Worm (Caenorhabditis elegans) whole organism, L4 larva: ENCODE results near the gene T28D6.4.

Experiments
- D1046.2 ChIP-seq: fragments of 200-800 bp; sonication (Bioruptor generic); IDR thresholded peaks from 2 replicates; pipeline ENCODE4 v1.3.6; 2022; ENCODE audit warnings: missing genetic modification characterization, missing compliant biosample characterization
- F10B5.3 ChIP-seq: sonication (generic microtip); optimal IDR thresholded peaks from 2 replicates; lab custom pipeline; 2016; ENCODE audit warnings: mild to moderate bottlenecking, missing genetic modification characterization, missing compliant biosample characterization
- R02D3.7 ChIP-seq: fragments of 150-350 bp; sonication (generic microtip); optimal IDR thresholded peaks from 3 replicates; lab custom pipeline; 2014; ENCODE audit warnings: missing biosample characterization, missing genetic modification characterization
- T20F7.1 ChIP-seq: fragments of 200-800 bp; sonication (Bioruptor generic); optimal IDR thresholded peaks from 2 replicates; lab custom pipeline; 2018; ENCODE audit warnings: mild to moderate bottlenecking, missing genetic modification characterization, missing compliant biosample characterization
- T26A8.4 ChIP-seq: fragments of 200-800 bp; sonication (Bioruptor generic); IDR thresholded peaks from 2 replicates; pipeline ENCODE4 v1.3.6; 2022; ENCODE audit warnings: missing genetic modification characterization, missing compliant biosample characterization
- Y105C5A.15 ChIP-seq: fragments of 200-800 bp; sonication (Bioruptor generic); IDR thresholded peaks from 2 replicates; pipeline ENCODE4 v1.3.6; 2022; ENCODE audit warnings: missing genetic modification characterization, missing compliant biosample characterization
- Y48G9A.11 ChIP-seq: fragments of 200-800 bp; sonication (Bioruptor generic); IDR thresholded peaks from 2 replicates; pipeline ENCODE4 v1.3.6; 2022; ENCODE audit warnings: missing genetic modification reagents, missing genetic modification characterization, missing compliant biosample characterization
- Y75B8A.6 ChIP-seq: fragments of 200-800 bp; sonication (Bioruptor generic); IDR thresholded peaks from 2 replicates; pipeline ENCODE4 v1.3.6; 2022; ENCODE audit warnings: missing genetic modification reagents, missing genetic modification characterization, missing compliant biosample characterization
- ZK337.2 ChIP-seq: fragments of 200-800 bp; sonication (Bioruptor generic); IDR thresholded peaks from 2 replicates; pipeline ENCODE4 v1.3.6; 2022; ENCODE audit warnings: missing genetic modification reagents, missing genetic modification characterization, missing compliant biosample characterization
- aly-2 ChIP-seq: sonication (generic microtip); optimal IDR thresholded peaks from 2 replicates; lab custom pipeline; 2018; ENCODE audit warnings: missing biosample characterization, missing genetic modification characterization
- ama-1 ChIP-seq: fragments of 150-350 bp; optimal IDR thresholded peaks from 2 replicates; lab custom pipeline; 2014; ENCODE audit warnings: inconsistent platforms, mixed read lengths
- arid-1 ChIP-seq: fragments of 200-800 bp; sonication (Bioruptor generic); conservative IDR thresholded peaks from 2 replicates; pipeline ENCODE4 v1.3.6; 2022; ENCODE audit warnings: missing genetic modification reagents, missing genetic modification characterization, missing compliant biosample characterization
- ceh-32 ChIP-seq: sonication (generic microtip); optimal IDR thresholded peaks from 2 replicates; lab custom pipeline; 2016; ENCODE audit warnings: mild to moderate bottlenecking, missing genetic modification characterization, missing compliant biosample characterization; ENCODE audit not compliant: poor library complexity
- ceh-62 ChIP-seq: sonication (generic microtip); optimal IDR thresholded peaks from 2 replicates; lab custom pipeline; 2017; ENCODE audit warnings: missing biosample characterization, missing genetic modification characterization
- ceh-82 ChIP-seq: sonication (generic microtip); optimal IDR thresholded peaks from 2 replicates; lab custom pipeline; 2017; ENCODE audit warnings: missing biosample characterization, missing genetic modification characterization
- cey-2 ChIP-seq: sonication (generic microtip); optimal IDR thresholded peaks from 3 replicates; lab custom pipeline; 2017; ENCODE audit warnings: missing genetic modification characterization, mild to moderate bottlenecking, missing compliant biosample characterization, antibody characterized with exemption, borderline replicate concordance; ENCODE audit not compliant: insufficient read depth
- ctbp-1 ChIP-seq: fragments of 200-800 bp; sonication (Bioruptor generic); IDR thresholded peaks from 2 replicates; pipeline ENCODE4 v1.3.6; 2022; ENCODE audit warnings: missing genetic modification reagents, missing genetic modification characterization, missing compliant biosample characterization
- daf-16 ChIP-seq, 3 experiments: sonication (generic microtip); optimal IDR thresholded peaks; 2 replicates each; lab custom pipeline; 2016 to 2017; ENCODE audit warnings: missing genetic modification characterization in 3 of 3, missing genetic modification reagents in 3 of 3, mild to moderate bottlenecking in 2 of 3, missing compliant biosample characterization in 2 of 3, missing biosample characterization in 1 of 3, moderate library complexity in 1 of 3
- daf-19 ChIP-seq: fragments of 200-800 bp; sonication (Bioruptor generic); conservative IDR thresholded peaks from 2 replicates; pipeline ENCODE4 v1.3.6; 2022; ENCODE audit warnings: missing genetic modification characterization, missing compliant biosample characterization
- daf-8 ChIP-seq: fragments of 200-800 bp; sonication (Bioruptor generic); IDR thresholded peaks from 2 replicates; pipeline ENCODE4 v1.3.6; 2022; ENCODE audit warnings: missing genetic modification characterization, missing compliant biosample characterization
- dmd-8 ChIP-seq: fragments of 200-800 bp; sonication (Bioruptor generic); IDR thresholded peaks from 2 replicates; pipeline ENCODE4 v1.3.6; 2022; ENCODE audit warnings: missing genetic modification characterization, missing compliant biosample characterization
- dmd-9 ChIP-seq: fragments of 200-800 bp; sonication (Bioruptor generic); IDR thresholded peaks from 2 replicates; pipeline ENCODE4 v1.3.6; 2022; ENCODE audit warnings: missing genetic modification reagents, missing genetic modification characterization, missing compliant biosample characterization
- duxl-1 ChIP-seq: sonication (generic microtip); optimal IDR thresholded peaks from 2 replicates; lab custom pipeline; 2016; ENCODE audit warnings: mild to moderate bottlenecking, missing genetic modification characterization, moderate library complexity, missing compliant biosample characterization; ENCODE audit not compliant: poor library complexity
- dve-1 ChIP-seq: sonication (generic microtip); optimal IDR thresholded peaks from 2 replicates; lab custom pipeline; 2017; ENCODE audit warnings: antibody characterized with exemption, mild to moderate bottlenecking, missing genetic modification characterization, missing compliant biosample characterization; ENCODE audit not compliant: insufficient read depth
- egl-27 ChIP-seq: sonication (generic microtip); optimal IDR thresholded peaks from 3 replicates; lab custom pipeline; 2017; ENCODE audit warnings: missing biosample characterization, missing genetic modification reagents, missing genetic modification characterization
- egl-43 ChIP-seq: fragments of 200-800 bp; sonication (Bioruptor generic); IDR thresholded peaks from 2 replicates; pipeline ENCODE4 v1.3.6; 2022; ENCODE audit warnings: missing genetic modification reagents, missing genetic modification characterization, missing compliant biosample characterization
- fkh-10 ChIP-seq: fragments of 150-350 bp; optimal IDR thresholded peaks from 2 replicates; lab custom pipeline; 2014; ENCODE audit warnings: missing biosample characterization, missing genetic modification reagents, missing genetic modification characterization
- gei-8 ChIP-seq: fragments of 200-800 bp; sonication (Bioruptor generic); optimal IDR thresholded peaks from 2 replicates; lab custom pipeline; 2018; ENCODE audit warnings: mild to moderate bottlenecking, missing genetic modification characterization, missing compliant biosample characterization
- jun-1 ChIP-seq: fragments of 150-350 bp; optimal IDR thresholded peaks from 2 replicates; lab custom pipeline; 2014; ENCODE audit warnings: missing biosample characterization, missing genetic modification reagents, missing genetic modification characterization
- lim-7 ChIP-seq: fragments of 200-800 bp; sonication (Bioruptor generic); IDR thresholded peaks from 2 replicates; pipeline ENCODE4 v1.3.6; 2022; ENCODE audit warnings: missing genetic modification characterization, missing compliant biosample characterization
- lin-1 ChIP-seq: fragments of 200-800 bp; sonication (Bioruptor generic); IDR thresholded peaks from 2 replicates; pipeline ENCODE4 v1.3.6; 2022; ENCODE audit warnings: missing genetic modification reagents, missing genetic modification characterization, missing compliant biosample characterization
- lin-15B ChIP-seq: fragments of 150-350 bp; sonication (generic microtip); optimal IDR thresholded peaks from 3 replicates; lab custom pipeline; 2014; ENCODE audit warnings: missing biosample characterization, missing genetic modification characterization
- lin-29 ChIP-seq: fragments of 200-800 bp; sonication (Bioruptor generic); IDR thresholded peaks from 2 replicates; pipeline ENCODE4 v1.3.6; 2022; ENCODE audit warnings: missing genetic modification reagents, missing genetic modification characterization, missing compliant biosample characterization
- lin-39 ChIP-seq: fragments of 150-350 bp; optimal IDR thresholded peaks from 2 replicates; lab custom pipeline; 2014; ENCODE audit warnings: missing biosample characterization, missing genetic modification reagents, missing genetic modification characterization
- lir-3 ChIP-seq: sonication (generic microtip); optimal IDR thresholded peaks from 2 replicates; lab custom pipeline; 2016; ENCODE audit warnings: mild to moderate bottlenecking, missing genetic modification characterization, missing compliant biosample characterization
- mdt-29 ChIP-seq: fragments of 200-800 bp; sonication (Bioruptor generic); IDR thresholded peaks from 2 replicates; pipeline ENCODE4 v1.3.6; 2022; ENCODE audit warnings: missing genetic modification reagents, missing genetic modification characterization, missing compliant biosample characterization
- mep-1 ChIP-seq: fragments of 150-350 bp; sonication (generic microtip); optimal IDR thresholded peaks from 3 replicates; lab custom pipeline; 2014; ENCODE audit warnings: missing biosample characterization, missing genetic modification characterization
- nhr-102 ChIP-seq: sonication (generic microtip); optimal IDR thresholded peaks from 2 replicates; lab custom pipeline; 2016; ENCODE audit warnings: mild to moderate bottlenecking, missing genetic modification characterization, moderate library complexity, missing compliant biosample characterization
- nhr-237 ChIP-seq: sonication (generic microtip); optimal IDR thresholded peaks from 2 replicates; lab custom pipeline; 2017; ENCODE audit warnings: missing biosample characterization, missing genetic modification characterization
- nhr-28 ChIP-seq: fragments of 150-350 bp; optimal IDR thresholded peaks from 2 replicates; lab custom pipeline; 2014; ENCODE audit warnings: missing biosample characterization, missing genetic modification characterization
- pha-4 ChIP-seq, 2 experiments: fragments of 150-350 bp in 1 of 2; fragments of 200-800 bp in 1 of 2; sonication (Bioruptor generic) in 1 of 2; IDR thresholded peaks in 1 of 2; optimal IDR thresholded peaks in 1 of 2; 2 replicates each; pipeline versions ENCODE4 v1.3.6 to Lab custom; 2014 to 2022; ENCODE audit warnings: missing genetic modification characterization in 2 of 2, missing genetic modification reagents in 2 of 2, missing biosample characterization in 1 of 2, missing compliant biosample characterization in 1 of 2
- pqm-1 ChIP-seq: sonication (generic microtip); optimal IDR thresholded peaks from 2 replicates; lab custom pipeline; 2017; ENCODE audit warnings: missing biosample characterization, missing genetic modification characterization
- rbr-2 ChIP-seq: sonication (generic microtip); optimal IDR thresholded peaks from 2 replicates; lab custom pipeline; 2016; ENCODE audit warnings: missing genotype, missing genetic modification characterization, missing compliant biosample characterization
- saeg-2 ChIP-seq: fragments of 200-800 bp; sonication (Bioruptor generic); IDR thresholded peaks from 2 replicates; pipeline ENCODE4 v1.3.6; 2022; ENCODE audit warnings: missing genetic modification reagents, missing genetic modification characterization, missing compliant biosample characterization
- sdz-12 ChIP-seq: fragments of 200-800 bp; sonication (Bioruptor generic); optimal IDR thresholded peaks from 2 replicates; lab custom pipeline; 2018; ENCODE audit warnings: mild to moderate bottlenecking, missing genetic modification characterization, missing compliant biosample characterization
- snpc-4 ChIP-seq: fragments of 150-350 bp; optimal IDR thresholded peaks from 2 replicates; lab custom pipeline; 2014; ENCODE audit warnings: missing biosample characterization, missing genetic modification characterization
- tag-97 ChIP-seq: fragments of 200-800 bp; sonication (Bioruptor generic); IDR thresholded peaks from 2 replicates; pipeline ENCODE4 v1.3.6; 2022; ENCODE audit warnings: missing genetic modification characterization, missing compliant biosample characterization
- zag-1 ChIP-seq: fragments of 150-350 bp; optimal IDR thresholded peaks from 2 replicates; lab custom pipeline; 2014; ENCODE audit warnings: missing biosample characterization, missing genetic modification characterization
- zip-2 ChIP-seq: fragments of 150-350 bp; optimal IDR thresholded peaks from 2 replicates; lab custom pipeline; 2014; ENCODE audit warnings: missing biosample characterization, missing genetic modification characterization
- ztf-11 ChIP-seq: fragments of 150-350 bp; optimal IDR thresholded peaks from 2 replicates; lab custom pipeline; 2014; ENCODE audit warnings: missing biosample characterization, missing genetic modification characterization
- ztf-7 ChIP-seq: fragments of 150-350 bp; optimal IDR thresholded peaks from 2 replicates; lab custom pipeline; 2014; ENCODE audit warnings: missing biosample characterization, missing genetic modification characterization

The T28D6.4 gene

ce11 chrIII:11352840-11353239, 7.4 kb upstream of the T28D6.4 start (continued):
- TF ChIP-seq snpc-4, result no peak
- TF ChIP-seq ZK337.2, result 0 out of 2 replicates have a peak, but pooled peaks have one; percentile 29
- TF ChIP-seq D1046.2 (GFP tag; lab: Robert Waterston, UW), result no peak
- TF ChIP-seq gei-8 (GFP tag; lab: Kevin White, UChicago), result peak; percentile 21
- TF ChIP-seq ztf-7, result no peak
- no peak for TF ChIP-seq nhr-102 (tag; lab: Kevin White, UChicago)
- no peak for TF ChIP-seq ctbp-1
- TF ChIP-seq lir-3 (tag; lab: Kevin White, UChicago), result no peak
- TF ChIP-seq ceh-82 (tag; lab: Kevin White, UChicago), result no peak
- TF ChIP-seq saeg-2 (GFP tag; lab: Robert Waterston, UW), result 0 out of 2 replicates have a peak, but pooled peaks have one; percentile 49
- TF ChIP-seq R02D3.7 (tag; lab: Kevin White, UChicago), result no peak
- TF ChIP-seq dve-1, result peak; percentile 11
- TF ChIP-seq rbr-2 (tag; lab: Kevin White, UChicago), result peak; percentile 14
- TF ChIP-seq nhr-28 (tag; lab: Kevin White, UChicago), result peak; percentile 2
- TF ChIP-seq Y48G9A.11 (GFP tag; lab: Robert Waterston, UW), result no peak
- TF ChIP-seq egl-43 (GFP tag; lab: Robert Waterston, UW), result peak; percentile 75
- no peak for TF ChIP-seq aly-2
- 0 out of 2 replicates have a peak, but pooled peaks have one; percentile 34 for TF ChIP-seq dmd-9 (GFP tag; lab: Robert Waterston, UW)
- peak; percentile 83 for TF ChIP-seq lim-7 (GFP tag; lab: Robert Waterston, UW)
- TF ChIP-seq daf-19, result no peak
- no peak for TF ChIP-seq jun-1
- no peak for TF ChIP-seq daf-8
- TF ChIP-seq lin-29, result no peak
- no peak for TF ChIP-seq T20F7.1 (GFP tag; lab: Kevin White, UChicago)
- TF ChIP-seq cey-2, result no peak
- no peak for TF ChIP-seq Y105C5A.15
- peak; percentile 29 for TF ChIP-seq mep-1 (tag; lab: Kevin White, UChicago)
- no peak for TF ChIP-seq sdz-12
- peak; percentile 29 to 32 for TF ChIP-seq daf-16 (GFP tag; optimal IDR thresholded peaks at IDR 0.05; lab: Kevin White, UChicago)
- peak; percentile 29 for TF ChIP-seq daf-16 (tag; optimal IDR thresholded peaks at IDR 0.05; lab: Kevin White, UChicago)
- no peak for TF ChIP-seq ceh-32 (tag; lab: Kevin White, UChicago)
- peak; percentile 82 for TF ChIP-seq arid-1 (GFP tag; lab: Robert Waterston, UW)
- TF ChIP-seq ceh-62 (tag; lab: Kevin White, UChicago), result no peak
- no peak for TF ChIP-seq lin-1
- no peak for TF ChIP-seq nhr-237 (tag; lab: Kevin White, UChicago)
- TF ChIP-seq dmd-8 (GFP tag; lab: Robert Waterston, UW), result peak; percentile 79; the same call in 1 of the 2 replicates
- TF ChIP-seq tag-97, result no peak
- TF ChIP-seq duxl-1 (tag; lab: Kevin White, UChicago), result no peak
- TF ChIP-seq lin-15B (tag; lab: Kevin White, UChicago), result no peak
- 0 out of 2 replicates have a peak, but pooled peaks have one; percentile 20 for TF ChIP-seq mdt-29 (GFP tag; lab: Robert Waterston, UW)
- no peak for TF ChIP-seq fkh-10 (GFP tag; lab: Kevin White, UChicago)
- no peak for TF ChIP-seq lin-39 (tag; lab: Kevin White, UChicago)
- TF ChIP-seq pha-4 (GFP tag; IDR thresholded peaks at IDR 0.05; lab: Robert Waterston, UW), result peak; percentile 68; the same call in 1 of the 2 replicates
- TF ChIP-seq pha-4 (tag; optimal IDR thresholded peaks at IDR 0.05; lab: Kevin White, UChicago), result no peak
- TF ChIP-seq Y75B8A.6 (GFP tag; lab: Robert Waterston, UW), result peak; percentile 57; the same call in 1 of the 2 replicates
- no peak for TF ChIP-seq ztf-11
- no peak for TF ChIP-seq egl-27 (tag; lab: Kevin White, UChicago)
- no peak for TF ChIP-seq T26A8.4 (GFP tag; lab: Robert Waterston, UW)
- TF ChIP-seq F10B5.3 (tag; lab: Kevin White, UChicago), result no peak
- no peak for TF ChIP-seq zip-2 (tag; lab: Kevin White, UChicago)
- TF ChIP-seq ama-1 (lab: Kevin White, UChicago), result no peak
- TF ChIP-seq pqm-1 (tag; lab: Kevin White, UChicago), result no peak
- no peak for TF ChIP-seq zag-1
